Worm (Caenorhabditis elegans): ENCODE data around the gene oac-56.
"Not testable (repeated sequence)": the region's sequence is repeated elsewhere in the genome, so short reads cannot be mapped to it uniquely, and the experiment has no call there.

- TF ChIP-seq unc-62 (GFP tag; optimal IDR thresholded peaks at IDR 0.05); lin-13 (tag; optimal IDR thresholded peaks at IDR 0.05); nhr-76 (tag; optimal IDR thresholded peaks at IDR 0.05); lin-32 (GFP tag; optimal IDR thresholded peaks at IDR 0.05); sem-2 (GFP tag; optimal IDR thresholded peaks at IDR 0.05); unc-39 (tag; optimal IDR thresholded peaks at IDR 0.05); ceh-39 (tag; optimal IDR thresholded peaks at IDR 0.05); ces-1 (GFP tag; optimal IDR thresholded peaks at IDR 0.05); snpc-4 (tag; optimal IDR thresholded peaks at IDR 0.05); blmp-1 (tag; optimal IDR thresholded peaks at IDR 0.05); tbx-8 (GFP tag; optimal IDR thresholded peaks at IDR 0.05); mab-5 (tag; optimal IDR thresholded peaks at IDR 0.05); ceh-43 (GFP tag; optimal IDR thresholded peaks at IDR 0.05); elt-3 (tag; optimal IDR thresholded peaks at IDR 0.05): not testable (repeated sequence)
Observed at ce11 chrIV:14373814-14374213, 23.3 kb upstream of the oac-56 start, which contains the start of gene Y67A10A.7.

All from whole organism, mixed stage, embryonic.